Fruit fly (Drosophila melanogaster) whole organism, embryonic: ENCODE data around the gene Ac76E.

ENCODE experiments used
- Adf1 ChIP-seq: fragments of 200-800 bp; sonication (Bioruptor generic); IDR thresholded peaks from 2 replicates; pipeline ENCODE4 v1.3.6; 2022; ENCODE audit warnings: missing biosample characterization, missing genetic modification characterization
- Awh ChIP-seq: fragments of 200-800 bp; sonication (Bioruptor generic); IDR thresholded peaks from 2 replicates; pipeline ENCODE4, ENCODE4 v1.3.6; 2022; ENCODE audit warnings: missing biosample characterization, missing genetic modification characterization
- BEAF-32 ChIP-seq: fragments of 200-800 bp; sonication (Bioruptor generic); optimal IDR thresholded peaks from 3 replicates; lab custom pipeline; 2017; ENCODE audit warnings: missing biosample characterization, missing genetic modification characterization, mild to moderate bottlenecking, moderate library complexity, missing genetic modification reagents
- Bteb2 ChIP-seq: fragments of 200-800 bp; sonication (Bioruptor generic); optimal IDR thresholded peaks from 2 replicates; lab custom pipeline; 2016; ENCODE audit warnings: missing biosample characterization, missing genetic modification characterization
- CG10959 ChIP-seq: fragments of 200-800 bp; sonication (Bioruptor generic); IDR thresholded peaks from 2 replicates; pipeline ENCODE4 v1.3.6; 2022; ENCODE audit warnings: missing biosample characterization, missing genetic modification characterization
- CG11560 ChIP-seq: fragments of 200-800 bp; sonication (Bioruptor generic); IDR thresholded peaks from 3 replicates; pipeline ENCODE4 v1.3.6; 2022; ENCODE audit warnings: missing biosample characterization, missing genetic modification characterization
- CG12769 ChIP-seq: fragments of 200-800 bp; sonication (Bioruptor generic); optimal IDR thresholded peaks from 2 replicates; lab custom pipeline; 2019; ENCODE audit warnings: missing biosample characterization, mild to moderate bottlenecking, missing genetic modification characterization, moderate library complexity
- CG17186 ChIP-seq: fragments of 200-800 bp; sonication (Bioruptor generic); optimal IDR thresholded peaks from 3 replicates; lab custom pipeline; 2017; ENCODE audit warnings: missing biosample characterization, missing genetic modification reagents, missing genetic modification characterization
- CG18262 ChIP-seq: fragments of 200-800 bp; optimal IDR thresholded peaks from 3 replicates; lab custom pipeline; 2019; ENCODE audit warnings: missing biosample characterization, mild to moderate bottlenecking, missing genetic modification characterization, moderate library complexity
- CG18476 ChIP-seq: fragments of 200-800 bp; sonication (Bioruptor generic); optimal IDR thresholded peaks from 2 replicates; lab custom pipeline; 2016; ENCODE audit warnings: missing biosample characterization, mild to moderate bottlenecking, missing genetic modification characterization
- CG3726 ChIP-seq: fragments of 200-800 bp; sonication (Bioruptor generic); IDR thresholded peaks from 3 replicates; pipeline ENCODE4, ENCODE4 v1.3.6; 2022; ENCODE audit warnings: missing biosample characterization, missing genetic modification characterization
- CG4424 ChIP-seq: fragments of 200-800 bp; sonication (Bioruptor generic); optimal IDR thresholded peaks from 3 replicates; lab custom pipeline; 2016; ENCODE audit warnings: missing biosample characterization, missing genetic modification characterization
- CG5245 ChIP-seq: fragments of 200-800 bp; sonication (Bioruptor generic); optimal IDR thresholded peaks from 3 replicates; lab custom pipeline; 2016; ENCODE audit warnings: missing biosample characterization, missing genetic modification characterization
- CG5953 ChIP-seq: fragments of 200-800 bp; sonication (Bioruptor generic); IDR thresholded peaks from 2 replicates; pipeline ENCODE4 v1.3.6; 2022; ENCODE audit warnings: missing biosample characterization, missing genetic modification characterization
- CG6272 ChIP-seq: fragments of 200-800 bp; sonication (Bioruptor generic); IDR thresholded peaks from 2 replicates; pipeline ENCODE4 v1.3.6; 2022; ENCODE audit warnings: missing biosample characterization, missing genetic modification characterization
- CG6791 ChIP-seq: fragments of 200-800 bp; sonication (Bioruptor generic); IDR thresholded peaks from 3 replicates; pipeline ENCODE4 v1.3.6; 2022; ENCODE audit warnings: missing biosample characterization, missing genetic modification characterization; ENCODE audit not compliant: partially characterized antibody
- CG7556 ChIP-seq: fragments of 200-800 bp; sonication (Bioruptor generic); optimal IDR thresholded peaks from 2 replicates; lab custom pipeline; 2017; ENCODE audit warnings: missing biosample characterization, mild to moderate bottlenecking, missing genetic modification characterization
- CG7963 ChIP-seq: fragments of 200-800 bp; sonication (Bioruptor generic); IDR thresholded peaks from 3 replicates; pipeline ENCODE4 v1.3.6; 2022; ENCODE audit warnings: missing biosample characterization, missing genetic modification characterization; ENCODE audit not compliant: partially characterized antibody
- CG8281 ChIP-seq: fragments of 200-800 bp; sonication (Bioruptor generic); optimal IDR thresholded peaks from 2 replicates; lab custom pipeline; 2018; ENCODE audit warnings: missing biosample characterization, mild to moderate bottlenecking, missing genetic modification characterization, moderate library complexity
- CG8290 ChIP-seq, 3 experiments: fragments of 200-800 bp; sonication (Bioruptor generic); optimal IDR thresholded peaks; 2 replicates each; lab custom pipeline; 2016 to 2019; ENCODE audit warnings: missing biosample characterization in 3 of 3, missing genetic modification characterization in 3 of 3, mild to moderate bottlenecking in 2 of 3, moderate library complexity in 1 of 3
- CHES-1-like ChIP-seq: fragments of 200-800 bp; sonication (Bioruptor generic); optimal IDR thresholded peaks from 2 replicates; lab custom pipeline; 2016; ENCODE audit warnings: missing biosample characterization, missing genetic modification characterization
- CTCF ChIP-seq: fragments of 200-800 bp; sonication (Bioruptor generic); optimal IDR thresholded peaks from 2 replicates; lab custom pipeline; 2017; ENCODE audit warnings: missing biosample characterization, mild to moderate bottlenecking, missing genetic modification characterization, moderate library complexity
- D19B ChIP-seq: fragments of 200-800 bp; sonication (Bioruptor generic); optimal IDR thresholded peaks from 2 replicates; lab custom pipeline; 2017; ENCODE audit warnings: missing biosample characterization, mild to moderate bottlenecking, missing genetic modification characterization
- HmgZ ChIP-seq: fragments of 200-800 bp; sonication (Bioruptor generic); optimal IDR thresholded peaks from 2 replicates; lab custom pipeline; 2018; ENCODE audit warnings: missing biosample characterization, mild to moderate bottlenecking, missing genetic modification characterization
- MBD-R2 ChIP-seq: fragments of 200-800 bp; sonication (Bioruptor generic); IDR thresholded peaks from 2 replicates; pipeline ENCODE4 v1.3.6; 2022; ENCODE audit warnings: missing biosample characterization, missing genetic modification characterization
- MESR4 ChIP-seq: fragments of 200-800 bp; sonication (Bioruptor generic); optimal IDR thresholded peaks from 2 replicates; lab custom pipeline; 2018; ENCODE audit warnings: missing biosample characterization, mild to moderate bottlenecking, missing genetic modification characterization, moderate library complexity
- NFAT ChIP-seq: fragments of 200-800 bp; sonication (Bioruptor generic); IDR thresholded peaks from 2 replicates; pipeline ENCODE4 v1.3.6; 2022; ENCODE audit warnings: missing biosample characterization, missing genetic modification characterization
- Optix ChIP-seq: fragments of 200-800 bp; sonication (Bioruptor generic); IDR thresholded peaks from 3 replicates; pipeline ENCODE4 v1.3.6; 2022; ENCODE audit warnings: missing biosample characterization, missing genetic modification characterization
- Poxn ChIP-seq: fragments of 200-800 bp; sonication (Bioruptor generic); IDR thresholded peaks from 2 replicates; pipeline ENCODE4 v1.3.6; 2022; ENCODE audit warnings: missing biosample characterization, missing genetic modification characterization
- Side ChIP-seq: fragments of 200-800 bp; sonication (Bioruptor generic); optimal IDR thresholded peaks from 2 replicates; lab custom pipeline; 2016; ENCODE audit warnings: missing biosample characterization, missing genetic modification characterization
- bcd ChIP-seq: fragments of 200-800 bp; sonication (Bioruptor generic); optimal IDR thresholded peaks from 2 replicates; lab custom pipeline; 2017; ENCODE audit warnings: missing biosample characterization, mild to moderate bottlenecking, missing genetic modification characterization
- btn ChIP-seq: fragments of 200-800 bp; sonication (Bioruptor generic); optimal IDR thresholded peaks from 2 replicates; lab custom pipeline; 2016; ENCODE audit warnings: missing biosample characterization, missing genetic modification characterization
- croc ChIP-seq: fragments of 200-800 bp; sonication (Bioruptor generic); conservative IDR thresholded peaks from 3 replicates; pipeline ENCODE4 v1.3.6; 2022; ENCODE audit warnings: missing biosample characterization, missing genetic modification characterization
- danr ChIP-seq: fragments of 200-800 bp; sonication (Bioruptor generic); IDR thresholded peaks from 2 replicates; pipeline ENCODE4 v1.3.6; 2022; ENCODE audit warnings: missing biosample characterization, missing genetic modification characterization
- dmrt99B ChIP-seq: fragments of 200-800 bp; sonication (Bioruptor generic); optimal IDR thresholded peaks from 2 replicates; lab custom pipeline; 2018; ENCODE audit warnings: missing biosample characterization, mild to moderate bottlenecking, missing genetic modification characterization, moderate library complexity
- exex ChIP-seq: fragments of 200-800 bp; sonication (Bioruptor generic); optimal IDR thresholded peaks from 4 replicates; lab custom pipeline; 2018; ENCODE audit warnings: missing biosample characterization, mild to moderate bottlenecking, missing genetic modification characterization, moderate library complexity
- kah ChIP-seq: fragments of 200-800 bp; sonication (Bioruptor generic); optimal IDR thresholded peaks from 2 replicates; lab custom pipeline; 2018; ENCODE audit warnings: missing biosample characterization, mild to moderate bottlenecking, missing genetic modification characterization
- maf-S ChIP-seq: fragments of 200-800 bp; sonication (Bioruptor generic); optimal IDR thresholded peaks from 2 replicates; lab custom pipeline; 2016; ENCODE audit warnings: missing biosample characterization, missing genetic modification characterization
- mam ChIP-seq: fragments of 200-800 bp; sonication (Bioruptor generic); optimal IDR thresholded peaks from 3 replicates; lab custom pipeline; 2016; ENCODE audit warnings: missing biosample characterization, missing genetic modification characterization
- onecut ChIP-seq: fragments of 200-800 bp; sonication (Bioruptor generic); IDR thresholded peaks from 2 replicates; pipeline ENCODE4 v1.3.6; 2022; ENCODE audit warnings: missing biosample characterization, missing genetic modification characterization
- org-1 ChIP-seq: fragments of 200-800 bp; sonication (Bioruptor generic); optimal IDR thresholded peaks from 2 replicates; lab custom pipeline; 2017; ENCODE audit warnings: missing biosample characterization, missing genetic modification characterization
- pb ChIP-seq: fragments of 200-800 bp; sonication (Bioruptor generic); optimal IDR thresholded peaks from 3 replicates; lab custom pipeline; 2016; ENCODE audit warnings: missing biosample characterization, missing genetic modification characterization
- psq ChIP-seq: fragments of 200-800 bp; sonication (Bioruptor generic); optimal IDR thresholded peaks from 2 replicates; lab custom pipeline; 2017; ENCODE audit warnings: missing biosample characterization, missing genetic modification characterization
- row ChIP-seq: fragments of 200-800 bp; sonication (Bioruptor generic); IDR thresholded peaks from 3 replicates; pipeline ENCODE4 v1.3.6; 2022; ENCODE audit warnings: missing biosample characterization, missing genetic modification characterization
- sc ChIP-seq, 3 experiments: fragments of >200 bp in 2 of 3; fragments of 200-800 bp in 1 of 3; sonication (Bioruptor generic) in 1 of 3; optimal IDR thresholded peaks; 2 replicates in 2 of 3; 3 replicates in 1 of 3; lab custom pipeline; 2017; ENCODE audit warnings: mild to moderate bottlenecking in 1 of 3, missing biosample characterization in 1 of 3, missing genetic modification characterization in 1 of 3, missing genetic modification reagents in 1 of 3
- sim ChIP-seq: fragments of 200-800 bp; sonication (Bioruptor generic); IDR thresholded peaks from 2 replicates; pipeline ENCODE4 v1.3.6; 2022; ENCODE audit warnings: missing biosample characterization, missing genetic modification characterization
- sug ChIP-seq: fragments of 200-800 bp; optimal IDR thresholded peaks from 2 replicates; lab custom pipeline; 2019; ENCODE audit warnings: missing biosample characterization, mild to moderate bottlenecking, missing genetic modification characterization, moderate library complexity
- wek ChIP-seq: fragments of 200-800 bp; sonication (Bioruptor generic); optimal IDR thresholded peaks from 3 replicates; lab custom pipeline; 2018; ENCODE audit warnings: missing biosample characterization, mild to moderate bottlenecking, missing genetic modification characterization, moderate library complexity

Gene Ac76E

DNA sequence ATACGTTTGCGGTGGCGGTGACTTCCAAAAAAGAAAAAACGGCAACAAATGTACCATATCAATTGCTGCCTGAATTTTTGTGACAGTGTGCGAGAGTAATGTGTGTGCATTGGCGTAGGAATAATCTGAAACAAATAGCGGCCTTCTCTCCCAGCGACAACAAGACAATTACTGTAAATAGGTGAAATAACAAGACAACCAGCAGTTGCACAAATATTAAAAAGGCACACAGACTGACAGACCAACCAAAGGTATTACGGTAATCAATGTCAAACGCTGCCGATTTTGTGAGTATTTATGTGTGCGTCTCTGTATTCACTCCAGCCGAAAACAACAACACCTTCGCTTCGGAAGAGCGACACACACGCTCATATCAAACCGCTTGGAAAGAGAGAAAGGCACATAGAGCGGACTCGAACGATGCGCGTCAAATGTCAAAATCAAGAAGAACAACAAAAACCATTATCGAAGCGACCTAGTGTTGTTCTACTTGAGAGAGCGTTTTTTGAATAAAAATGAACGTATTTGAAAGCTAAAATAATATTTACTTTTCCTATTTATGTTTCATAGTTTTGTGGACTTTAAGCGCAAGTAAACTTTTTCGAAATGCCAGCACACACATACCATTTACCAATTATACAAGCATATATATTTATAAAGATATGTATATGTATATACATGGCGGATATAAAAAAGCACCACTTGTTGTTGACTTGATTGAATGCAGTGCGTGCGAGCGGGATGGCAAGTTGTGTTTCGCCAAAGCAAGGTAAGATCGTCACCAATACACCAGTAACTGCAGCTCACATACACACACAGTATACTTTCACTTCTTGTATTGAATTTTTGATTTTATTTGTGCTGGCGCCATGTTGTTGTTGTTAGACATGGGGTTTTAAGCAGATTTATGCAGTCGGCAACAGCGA is 32.0 kb upstream of the Ac76E start:
- TF ChIP-seq CG6791 (GFP tag; lab: Robert Waterston, UW) (no peak), CG12769 (peak; percentile 69), Awh (peak; percentile 82), mam (GFP tag; lab: Kevin White, UChicago) (no peak), CG3726 (GFP tag; lab: Robert Waterston, UW) (no peak; the same call in 2 of the 3 replicates), maf-S (peak; percentile 53), CG5245 (GFP tag; lab: Kevin White, UChicago) (peak; percentile 57), CHES-1-like (GFP tag; lab: Kevin White, UChicago) (peak; percentile 78), CG10959 (peak; percentile 62), danr (peak; percentile 19; the same call in 1 of the 2 replicates), Side (GFP tag; lab: Kevin White, UChicago) (peak; percentile 74), MBD-R2 (GFP tag; lab: Robert Waterston, UW) (peak; percentile 12; the same call in 1 of the 2 replicates), CG8290 (GFP tag; optimal IDR thresholded peaks at IDR 0.05; lab: Kevin White, UChicago) (no peak), CG8290 (tag; optimal IDR thresholded peaks at IDR 0.05; lab: Kevin White, UChicago) (peak; percentile 66 to 91), CG7963 (GFP tag; lab: Robert Waterston, UW) (no peak), row (GFP tag; lab: Robert Waterston, UW) (no peak), CG5953 (peak; percentile 53; the same call in 1 of the 2 replicates), HmgZ (peak; percentile 58), croc (GFP tag; lab: Robert Waterston, UW) (no peak), dmrt99B (tag; lab: Kevin White, UChicago) (peak; percentile 65), D19B (GFP tag; lab: Kevin White, UChicago) (no peak), CG4424 (GFP tag; lab: Kevin White, UChicago) (peak; percentile 58), CG17186 (no peak), Adf1 (GFP tag; lab: Robert Waterston, UW) (0 out of 2 replicates have a peak, but pooled peaks have one; percentile 29), CG6272 (GFP tag; lab: Robert Waterston, UW) (no peak), sim (GFP tag; lab: Robert Waterston, UW) (peak; percentile 66; the same call in 1 of the 2 replicates), BEAF-32 (GFP tag; lab: Kevin White, UChicago) (no peak), kah (GFP tag; lab: Kevin White, UChicago) (peak; percentile 98), sug (tag; lab: Kevin White, UChicago) (peak; percentile 73), Poxn (GFP tag; lab: Robert Waterston, UW) (no peak), CG18476 (peak; percentile 11), org-1 (GFP tag; lab: Kevin White, UChicago) (peak; percentile 76), bcd (GFP tag; lab: Kevin White, UChicago) (peak; percentile 66), exex (tag; lab: Kevin White, UChicago) (peak; percentile 84), Bteb2 (peak; percentile 21), btn (GFP tag; lab: Kevin White, UChicago) (peak; percentile 72), sc (optimal IDR thresholded peaks at IDR 0.05; lab: Kevin White, UChicago) (no peak), sc (GFP tag; optimal IDR thresholded peaks at IDR 0.05; lab: Kevin White, UChicago) (peak; percentile 54), CG11560 (tag; lab: Robert Waterston, UW) (no peak), CG8281 (tag; lab: Kevin White, UChicago) (no peak), CTCF (GFP tag; lab: Kevin White, UChicago) (peak; percentile 16), MESR4 (GFP tag; lab: Kevin White, UChicago) (no peak), CG7556 (GFP tag; lab: Kevin White, UChicago) (peak; percentile 67), CG18262 (peak; percentile 43), psq (peak; percentile 15), wek (peak; percentile 77), pb (peak; percentile 17), Optix (GFP tag; lab: Robert Waterston, UW) (peak; percentile 50; the same call in 1 of the 3 replicates), onecut (peak; percentile 57; the same call in 1 of the 2 replicates), NFAT (peak; percentile 62; the same call in 1 of the 2 replicates)
